Worm (Caenorhabditis elegans): ENCODE data around the gene gpd-3.
"Not testable (repeated sequence)": the region's sequence is repeated elsewhere in the genome, so short reads cannot be mapped to it uniquely, and the experiment has no call there.

DNA sequence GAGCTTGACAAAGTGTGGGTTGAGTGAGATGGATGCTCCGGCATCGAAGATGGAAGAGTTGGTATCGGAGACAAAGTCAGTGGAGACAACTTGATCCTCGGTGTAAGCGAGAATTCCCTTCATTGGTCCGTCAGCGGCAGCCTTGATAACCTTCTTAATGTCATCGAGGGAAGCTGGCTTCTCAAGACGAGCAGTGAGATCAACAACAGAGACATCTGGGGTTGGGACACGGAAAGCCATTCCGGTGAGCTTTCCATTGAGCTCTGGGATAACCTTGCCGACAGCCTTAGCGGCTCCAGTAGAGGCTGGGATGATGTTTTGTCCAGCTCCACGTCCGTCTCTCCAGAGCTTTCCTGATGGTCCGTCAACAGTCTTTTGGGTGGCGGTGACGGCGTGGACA, 863 bp downstream of the gpd-3 start:
- TF ChIP-seq ceh-82 (tag; optimal IDR thresholded peaks at IDR 0.05); lin-15B (tag; optimal IDR thresholded peaks at IDR 0.05); nhr-77 (tag; optimal IDR thresholded peaks at IDR 0.05); dpl-1 (GFP tag; optimal IDR thresholded peaks at IDR 0.05); ztf-7 (tag; optimal IDR thresholded peaks at IDR 0.05); pha-4 (GFP tag; IDR thresholded peaks at IDR 0.05); pha-4 (tag; optimal IDR thresholded peaks at IDR 0.05); skn-1 (tag; optimal IDR thresholded peaks at IDR 0.05); nhr-25 (tag; optimal IDR thresholded peaks at IDR 0.05; ENCODE audit: borderline replicate concordance, insufficient read depth); F49E8.2 (tag; optimal IDR thresholded peaks at IDR 0.05; ENCODE audit: borderline replicate concordance): not testable (repeated sequence)
